Fruit fly (Drosophila melanogaster) whole organism, adult: ENCODE data around the gene CG43095.
A peak's percentile ranks its signal among the peaks of the same experiment; 100 is the strongest.

Source experiments
- CG14711 ChIP-seq: fragments of 200-800 bp; sonication (Bioruptor generic); optimal IDR thresholded peaks from 2 replicates; lab custom pipeline; 2018; ENCODE audit warnings: missing biosample characterization, mild to moderate bottlenecking, missing genetic modification characterization, moderate library complexity
- CG5204 ChIP-seq: fragments of 200-800 bp; sonication (Bioruptor generic); optimal IDR thresholded peaks from 2 replicates; lab custom pipeline; 2016; ENCODE audit warnings: missing biosample characterization, missing genetic modification characterization
- CG7045 ChIP-seq: fragments of 200-800 bp; sonication (Bioruptor generic); optimal IDR thresholded peaks from 2 replicates; lab custom pipeline; 2017; ENCODE audit warnings: missing biosample characterization, mild to moderate bottlenecking, missing genetic modification characterization
- CG7101 ChIP-seq: fragments of 200-800 bp; sonication (Bioruptor generic); optimal IDR thresholded peaks from 2 replicates; lab custom pipeline; 2018; ENCODE audit warnings: missing biosample characterization, mild to moderate bottlenecking, missing genetic modification characterization, moderate library complexity
- Crg-1 ChIP-seq: fragments of 200-800 bp; sonication (Bioruptor generic); optimal IDR thresholded peaks from 2 replicates; lab custom pipeline; 2016; ENCODE audit warnings: missing biosample characterization, missing genetic modification characterization
- kay ChIP-seq: fragments of 200-800 bp; sonication (Bioruptor generic); peaks from one replicate; lab custom pipeline; 2016; ENCODE audit warnings: missing biosample characterization, missing genetic modification characterization, borderline replicate concordance
- toe ChIP-seq: fragments of 200-800 bp; sonication (Bioruptor generic); optimal IDR thresholded peaks from 2 replicates; lab custom pipeline; 2016; ENCODE audit warnings: missing biosample characterization, missing genetic modification characterization

dm6 chr3R:22768633-22769032 is 2.9 kb downstream of the CG43095 start, which contains the start of gene CG43091:
- TF ChIP-seq CG5204 (GFP tag; lab: Kevin White, UChicago) = no peak
- peak; percentile 83 for TF ChIP-seq kay (GFP tag; lab: Kevin White, UChicago)
- TF ChIP-seq CG7101 (tag; lab: Kevin White, UChicago) = no peak
- TF ChIP-seq toe (GFP tag; lab: Kevin White, UChicago) = no peak
- TF ChIP-seq CG14711 (tag; lab: Kevin White, UChicago) = no peak
- no peak for TF ChIP-seq CG7045 (GFP tag; lab: Kevin White, UChicago)
- TF ChIP-seq Crg-1 (GFP tag; lab: Kevin White, UChicago) = no peak
